Worm (Caenorhabditis elegans) whole organism, late embryonic: ENCODE data around the gene C45B11.9.

ENCODE experiments used
- T23F11.4 ChIP-seq: fragments of 200-800 bp; sonication (Bioruptor generic); optimal IDR thresholded peaks from 2 replicates; lab custom pipeline; 2018; ENCODE audit warnings: mild to moderate bottlenecking, missing genetic modification characterization, missing compliant biosample characterization
- ceh-22 ChIP-seq: sonication (generic microtip); optimal IDR thresholded peaks from 2 replicates; lab custom pipeline; 2017; ENCODE audit warnings: missing biosample characterization, missing genetic modification characterization
- ceh-30 ChIP-seq: fragments of 150-350 bp; optimal IDR thresholded peaks from 2 replicates; lab custom pipeline; 2014; ENCODE audit warnings: missing biosample characterization, missing genetic modification characterization
- ceh-31 ChIP-seq: sonication (generic microtip); optimal IDR thresholded peaks from 2 replicates; lab custom pipeline; 2016; ENCODE audit warnings: missing genetic modification characterization, missing compliant biosample characterization
- dmd-4 ChIP-seq: sonication (generic microtip); optimal IDR thresholded peaks from 2 replicates; lab custom pipeline; 2016; ENCODE audit warnings: borderline replicate concordance, missing genetic modification characterization, missing compliant biosample characterization
- elt-2 ChIP-seq: sonication (generic microtip); optimal IDR thresholded peaks from 2 replicates; lab custom pipeline; 2016; ENCODE audit warnings: missing genetic modification reagents, missing genetic modification characterization, missing compliant biosample characterization
- fkh-10 ChIP-seq: fragments of 150-350 bp; optimal IDR thresholded peaks from 2 replicates; lab custom pipeline; 2014; ENCODE audit warnings: missing biosample characterization, missing genetic modification reagents, missing genetic modification characterization
- fkh-6 ChIP-seq: sonication (generic microtip); optimal IDR thresholded peaks from 2 replicates; lab custom pipeline; 2016; ENCODE audit warnings: missing genetic modification characterization, missing compliant biosample characterization
- nfya-1 ChIP-seq: sonication (generic microtip); optimal IDR thresholded peaks from 2 replicates; lab custom pipeline; 2017; ENCODE audit warnings: missing genetic modification characterization, mild to moderate bottlenecking, missing compliant biosample characterization, antibody characterized with exemption, moderate library complexity
- nhr-11 ChIP-seq: fragments of 150-350 bp; optimal IDR thresholded peaks from 2 replicates; lab custom pipeline; 2014; ENCODE audit warnings: missing biosample characterization, missing genetic modification characterization
- syd-9 ChIP-seq: sonication (generic microtip); optimal IDR thresholded peaks from 2 replicates; lab custom pipeline; 2016; ENCODE audit warnings: mild to moderate bottlenecking, missing genetic modification characterization, moderate library complexity, missing compliant biosample characterization
- tbx-2 ChIP-seq: sonication (generic microtip); optimal IDR thresholded peaks from 2 replicates; lab custom pipeline; 2016; ENCODE audit warnings: missing genetic modification characterization, missing compliant biosample characterization
- unc-55 ChIP-seq: sonication (generic microtip); optimal IDR thresholded peaks from 2 replicates; lab custom pipeline; 2017; ENCODE audit warnings: missing biosample characterization, missing genetic modification reagents, missing genetic modification characterization

DNA sequence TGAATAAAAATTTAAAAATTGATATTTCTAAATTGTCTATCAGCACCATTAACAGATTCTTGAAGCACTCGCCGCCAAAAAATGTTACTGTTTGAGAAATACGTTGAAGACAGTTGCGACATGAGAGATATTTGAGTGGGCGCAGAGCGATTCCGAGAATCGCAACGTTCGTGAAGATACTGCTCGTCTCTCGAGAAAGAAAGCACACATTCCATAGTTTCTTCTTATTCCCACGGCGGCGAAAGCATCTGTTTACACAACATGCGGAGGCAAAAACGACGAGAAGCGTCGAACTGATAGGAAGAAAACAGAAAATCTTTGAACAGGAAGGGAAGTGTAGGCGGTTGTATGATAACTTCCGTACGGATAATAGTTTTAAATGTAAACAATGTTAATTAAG is 42.4 kb downstream of the C45B11.9 start:
- TF ChIP-seq ceh-30 (tag; lab: Kevin White, UChicago) (no peak), fkh-6 (tag; lab: Kevin White, UChicago) (no peak), syd-9 (tag; lab: Kevin White, UChicago) (no peak), elt-2 (tag; lab: Kevin White, UChicago) (no peak), unc-55 (GFP tag; lab: Kevin White, UChicago) (no peak), T23F11.4 (no peak), nfya-1 (tag; lab: Kevin White, UChicago) (peak; percentile 61), nhr-11 (tag; lab: Kevin White, UChicago) (no peak), ceh-22 (tag; lab: Kevin White, UChicago) (no peak), dmd-4 (tag; lab: Kevin White, UChicago) (peak; percentile 7), ceh-31 (tag; lab: Kevin White, UChicago) (peak; percentile 16), fkh-10 (GFP tag; lab: Kevin White, UChicago) (no peak), tbx-2 (tag; lab: Kevin White, UChicago) (peak; percentile 67)
